Fruit fly (Drosophila melanogaster) whole organism, embryonic: Measurements from ENCODE around the gene VhaAC45RP.
A peak's percentile ranks its signal among the peaks of the same experiment; 100 is the strongest.

ENCODE experiments used
- Bdp1 ChIP-seq: fragments of 200-800 bp; sonication (Bioruptor generic); optimal IDR thresholded peaks from 3 replicates; lab custom pipeline; 2016; ENCODE audit warnings: missing biosample characterization, missing genetic modification characterization
- CG10431 ChIP-seq: fragments of 200-800 bp; sonication (Bioruptor generic); optimal IDR thresholded peaks from 3 replicates; lab custom pipeline; 2018; ENCODE audit warnings: missing biosample characterization, mild to moderate bottlenecking, missing genetic modification characterization
- CG11560 ChIP-seq: fragments of 200-800 bp; sonication (Bioruptor generic); IDR thresholded peaks from 3 replicates; pipeline ENCODE4 v1.3.6; 2022; ENCODE audit warnings: missing biosample characterization, missing genetic modification characterization
- CG11696 ChIP-seq: fragments of 200-800 bp; sonication (Bioruptor generic); IDR thresholded peaks from 2 replicates; pipeline ENCODE4 v1.3.6; 2022; ENCODE audit warnings: missing biosample characterization, missing genetic modification characterization
- CG11723 ChIP-seq: fragments of 200-800 bp; sonication (Bioruptor generic); optimal IDR thresholded peaks from 2 replicates; lab custom pipeline; 2017; ENCODE audit warnings: missing biosample characterization, mild to moderate bottlenecking, missing genetic modification characterization
- CG12236 ChIP-seq: fragments of 200-800 bp; sonication (Bioruptor generic); optimal IDR thresholded peaks from 2 replicates; lab custom pipeline; 2016; ENCODE audit warnings: missing biosample characterization, missing genetic modification characterization
- CG13123 ChIP-seq: fragments of 200-800 bp; sonication (Bioruptor generic); optimal IDR thresholded peaks from 2 replicates; lab custom pipeline; 2016; ENCODE audit warnings: missing biosample characterization, missing genetic modification characterization
- CG13424 ChIP-seq: fragments of 200-800 bp; sonication (Bioruptor generic); optimal IDR thresholded peaks from 2 replicates; lab custom pipeline; 2019; ENCODE audit warnings: missing biosample characterization, mild to moderate bottlenecking, missing genetic modification characterization, moderate library complexity
- CG15479 ChIP-seq: fragments of 200-800 bp; sonication (Bioruptor generic); optimal IDR thresholded peaks from 3 replicates; lab custom pipeline; 2019; ENCODE audit warnings: missing biosample characterization, mild to moderate bottlenecking, missing genetic modification characterization, moderate library complexity
- CG1647 ChIP-seq: fragments of 200-800 bp; sonication (Bioruptor generic); optimal IDR thresholded peaks from 3 replicates; lab custom pipeline; 2016; ENCODE audit warnings: missing biosample characterization, missing genetic modification characterization
- CG17385 ChIP-seq: fragments of 200-800 bp; sonication (Bioruptor generic); optimal IDR thresholded peaks from 3 replicates; lab custom pipeline; 2018; ENCODE audit warnings: missing biosample characterization, mild to moderate bottlenecking, missing genetic modification characterization
- CG2199 ChIP-seq: fragments of 200-800 bp; sonication (Bioruptor generic); IDR thresholded peaks from 3 replicates; pipeline ENCODE4 v1.3.6; 2022; ENCODE audit warnings: missing biosample characterization, missing genetic modification characterization
- CG30403 ChIP-seq: fragments of 200-800 bp; sonication (Bioruptor generic); optimal IDR thresholded peaks from 3 replicates; lab custom pipeline; 2016; ENCODE audit warnings: missing biosample characterization, missing genetic modification characterization
- CG3065 ChIP-seq: fragments of 200-800 bp; sonication (Bioruptor generic); optimal IDR thresholded peaks from 2 replicates; lab custom pipeline; 2016; ENCODE audit warnings: missing biosample characterization, missing genetic modification characterization
- CG3407 ChIP-seq: fragments of 200-800 bp; sonication (Bioruptor generic); optimal IDR thresholded peaks from 2 replicates; lab custom pipeline; 2018; ENCODE audit warnings: missing biosample characterization, mild to moderate bottlenecking, missing genetic modification characterization
- CG4617 ChIP-seq: fragments of 200-800 bp; sonication (Bioruptor generic); optimal IDR thresholded peaks from 3 replicates; lab custom pipeline; 2016; ENCODE audit warnings: missing biosample characterization, missing genetic modification characterization, borderline replicate concordance
- CG4707 ChIP-seq: fragments of 200-800 bp; sonication (Bioruptor generic); optimal IDR thresholded peaks from 2 replicates; lab custom pipeline; 2018; ENCODE audit warnings: missing biosample characterization, mild to moderate bottlenecking, missing genetic modification characterization, moderate library complexity
- CG6791 ChIP-seq: fragments of 200-800 bp; sonication (Bioruptor generic); IDR thresholded peaks from 3 replicates; pipeline ENCODE4 v1.3.6; 2022; ENCODE audit warnings: missing biosample characterization, missing genetic modification characterization; ENCODE audit not compliant: partially characterized antibody
- CG7987 ChIP-seq: fragments of 200-800 bp; sonication (Bioruptor generic); optimal IDR thresholded peaks from 2 replicates; lab custom pipeline; 2018; ENCODE audit warnings: missing biosample characterization, mild to moderate bottlenecking, missing genetic modification characterization, moderate library complexity
- CG8281 ChIP-seq: fragments of 200-800 bp; sonication (Bioruptor generic); optimal IDR thresholded peaks from 2 replicates; lab custom pipeline; 2018; ENCODE audit warnings: missing biosample characterization, mild to moderate bottlenecking, missing genetic modification characterization, moderate library complexity
- CG8388 ChIP-seq: fragments of 200-800 bp; sonication (Bioruptor generic); optimal IDR thresholded peaks from 2 replicates; lab custom pipeline; 2019; ENCODE audit warnings: missing biosample characterization, mild to moderate bottlenecking, missing genetic modification characterization, moderate library complexity
- Dref ChIP-seq: fragments of 200-800 bp; sonication (Bioruptor generic); IDR thresholded peaks from 2 replicates; pipeline ENCODE4 v1.3.6; 2022; ENCODE audit warnings: missing biosample characterization, missing genetic modification characterization
- Hand ChIP-seq: fragments of 200-800 bp; sonication (Bioruptor generic); optimal IDR thresholded peaks from 2 replicates; lab custom pipeline; 2017; ENCODE audit warnings: mild to moderate bottlenecking, missing biosample characterization, missing genetic modification reagents, missing genetic modification characterization
- Max ChIP-seq: fragments of 200-800 bp; sonication (Bioruptor generic); optimal IDR thresholded peaks from 2 replicates; lab custom pipeline; 2016; ENCODE audit warnings: missing biosample characterization, mild to moderate bottlenecking, missing genetic modification characterization
- Mrtf ChIP-seq: fragments of 200-800 bp; sonication (Bioruptor generic); IDR thresholded peaks from 3 replicates; pipeline ENCODE4 v1.3.6; 2022; ENCODE audit warnings: missing biosample characterization, missing genetic modification characterization
- Rx ChIP-seq: fragments of 200-800 bp; sonication (Bioruptor generic); IDR thresholded peaks from 2 replicates; pipeline ENCODE4 v1.3.6; 2022; ENCODE audit warnings: missing biosample characterization, missing genetic modification characterization
- Sox100B ChIP-seq: fragments of 200-800 bp; sonication (Bioruptor generic); optimal IDR thresholded peaks from 3 replicates; lab custom pipeline; 2018; ENCODE audit warnings: missing biosample characterization, mild to moderate bottlenecking, missing genetic modification characterization
- Sry-δ ChIP-seq: fragments of 200-800 bp; sonication (Bioruptor generic); optimal IDR thresholded peaks from 2 replicates; lab custom pipeline; 2016; ENCODE audit warnings: missing biosample characterization, missing genetic modification characterization
- TFAM ChIP-seq: fragments of 200-800 bp; sonication (Bioruptor generic); optimal IDR thresholded peaks from 2 replicates; lab custom pipeline; 2017; ENCODE audit warnings: missing biosample characterization, missing genetic modification characterization, inconsistent platforms
- ac ChIP-seq: fragments of 200-800 bp; sonication (Bioruptor generic); optimal IDR thresholded peaks from 3 replicates; lab custom pipeline; 2017; ENCODE audit warnings: missing biosample characterization, mild to moderate bottlenecking, missing genetic modification characterization
- ap ChIP-seq: fragments of 200-800 bp; sonication (Bioruptor generic); IDR thresholded peaks from 2 replicates; pipeline ENCODE4 v1.3.6; 2022; ENCODE audit warnings: missing biosample characterization, missing genetic modification characterization
- cad ChIP-seq: fragments of >200 bp; optimal IDR thresholded peaks from 2 replicates; lab custom pipeline; 2017; ENCODE audit warnings: missing biosample characterization, missing genetic modification characterization
- ci ChIP-seq: fragments of 200-800 bp; sonication (Bioruptor generic); IDR thresholded peaks from 3 replicates; pipeline ENCODE4 v1.3.6; 2022; ENCODE audit warnings: missing biosample characterization, missing genetic modification characterization
- da ChIP-seq: fragments of 200-800 bp; sonication (Bioruptor generic); optimal IDR thresholded peaks from 2 replicates; lab custom pipeline; 2016; ENCODE audit warnings: missing biosample characterization, missing genetic modification characterization
- dimm ChIP-seq: fragments of 200-800 bp; sonication (Bioruptor generic); IDR thresholded peaks from 2 replicates; pipeline ENCODE4 v1.3.6; 2022; ENCODE audit warnings: missing biosample characterization, missing genetic modification characterization
- dysf ChIP-seq: fragments of 200-800 bp; sonication (Bioruptor generic); IDR thresholded peaks from 3 replicates; pipeline ENCODE4 v1.3.6; 2022; ENCODE audit warnings: missing biosample characterization, missing genetic modification characterization
- fd102C ChIP-seq: fragments of 200-800 bp; sonication (Bioruptor generic); optimal IDR thresholded peaks from 2 replicates; lab custom pipeline; 2018; ENCODE audit warnings: missing biosample characterization, mild to moderate bottlenecking, missing genetic modification characterization, moderate library complexity
- jigr1 ChIP-seq: fragments of 200-800 bp; sonication (Bioruptor generic); IDR thresholded peaks from 3 replicates; pipeline ENCODE4 v1.3.6; 2022; ENCODE audit warnings: missing biosample characterization, missing genetic modification characterization
- prd ChIP-seq, 3 experiments: fragments of >200 bp in 2 of 3; fragments of 200-800 bp in 1 of 3; sonication (Bioruptor generic) in 1 of 3; optimal IDR thresholded peaks in 2 of 3; IDR thresholded peaks in 1 of 3; 2 replicates in 2 of 3; 3 replicates in 1 of 3; pipeline versions ENCODE4 v1.3.6 to Lab custom; 2017 to 2022; ENCODE audit warnings: missing biosample characterization in 1 of 3, missing genetic modification characterization in 1 of 3
- ranshi ChIP-seq: fragments of 200-800 bp; sonication (Bioruptor generic); IDR thresholded peaks from 2 replicates; pipeline ENCODE4 v1.3.6; 2022; ENCODE audit warnings: missing biosample characterization, missing genetic modification characterization
- scrt ChIP-seq: fragments of 200-800 bp; sonication (Bioruptor generic); optimal IDR thresholded peaks from 2 replicates; lab custom pipeline; 2018; ENCODE audit warnings: missing biosample characterization, mild to moderate bottlenecking, missing genetic modification characterization, moderate library complexity
- sens ChIP-seq: fragments of 200-800 bp; sonication (Bioruptor generic); peaks from one replicate; lab custom pipeline; 2016; ENCODE audit warnings: missing biosample characterization, missing genetic modification characterization
- sima ChIP-seq: fragments of 200-800 bp; sonication (Bioruptor generic); optimal IDR thresholded peaks from 2 replicates; lab custom pipeline; 2016; ENCODE audit warnings: missing biosample characterization, missing genetic modification characterization
- sr ChIP-seq: fragments of 200-800 bp; sonication (Bioruptor generic); IDR thresholded peaks from 3 replicates; pipeline ENCODE4 v1.3.6; 2022; ENCODE audit warnings: missing biosample characterization, missing genetic modification characterization
- stwl ChIP-seq: fragments of 200-800 bp; sonication (Bioruptor generic); optimal IDR thresholded peaks from 3 replicates; lab custom pipeline; 2018; ENCODE audit warnings: missing biosample characterization, mild to moderate bottlenecking, missing genetic modification characterization, moderate library complexity
- tap ChIP-seq: fragments of 200-800 bp; optimal IDR thresholded peaks from 3 replicates; lab custom pipeline; 2019; ENCODE audit warnings: missing biosample characterization, mild to moderate bottlenecking, missing genetic modification characterization, moderate library complexity
- wor ChIP-seq: fragments of 200-800 bp; sonication (Bioruptor generic); IDR thresholded peaks from 2 replicates; pipeline ENCODE4 v1.3.6; 2022; ENCODE audit warnings: missing biosample characterization, missing genetic modification characterization
- zen2 ChIP-seq: fragments of 200-800 bp; sonication (Bioruptor generic); IDR thresholded peaks from 3 replicates; pipeline ENCODE4 v1.3.6; 2022; ENCODE audit warnings: missing biosample characterization, missing genetic modification characterization; ENCODE audit not compliant: partially characterized antibody
- zf30C ChIP-seq: fragments of 200-800 bp; sonication (Bioruptor generic); optimal IDR thresholded peaks from 3 replicates; lab custom pipeline; 2018; ENCODE audit warnings: missing biosample characterization, mild to moderate bottlenecking, missing genetic modification characterization

VhaAC45RP gene

DNA sequence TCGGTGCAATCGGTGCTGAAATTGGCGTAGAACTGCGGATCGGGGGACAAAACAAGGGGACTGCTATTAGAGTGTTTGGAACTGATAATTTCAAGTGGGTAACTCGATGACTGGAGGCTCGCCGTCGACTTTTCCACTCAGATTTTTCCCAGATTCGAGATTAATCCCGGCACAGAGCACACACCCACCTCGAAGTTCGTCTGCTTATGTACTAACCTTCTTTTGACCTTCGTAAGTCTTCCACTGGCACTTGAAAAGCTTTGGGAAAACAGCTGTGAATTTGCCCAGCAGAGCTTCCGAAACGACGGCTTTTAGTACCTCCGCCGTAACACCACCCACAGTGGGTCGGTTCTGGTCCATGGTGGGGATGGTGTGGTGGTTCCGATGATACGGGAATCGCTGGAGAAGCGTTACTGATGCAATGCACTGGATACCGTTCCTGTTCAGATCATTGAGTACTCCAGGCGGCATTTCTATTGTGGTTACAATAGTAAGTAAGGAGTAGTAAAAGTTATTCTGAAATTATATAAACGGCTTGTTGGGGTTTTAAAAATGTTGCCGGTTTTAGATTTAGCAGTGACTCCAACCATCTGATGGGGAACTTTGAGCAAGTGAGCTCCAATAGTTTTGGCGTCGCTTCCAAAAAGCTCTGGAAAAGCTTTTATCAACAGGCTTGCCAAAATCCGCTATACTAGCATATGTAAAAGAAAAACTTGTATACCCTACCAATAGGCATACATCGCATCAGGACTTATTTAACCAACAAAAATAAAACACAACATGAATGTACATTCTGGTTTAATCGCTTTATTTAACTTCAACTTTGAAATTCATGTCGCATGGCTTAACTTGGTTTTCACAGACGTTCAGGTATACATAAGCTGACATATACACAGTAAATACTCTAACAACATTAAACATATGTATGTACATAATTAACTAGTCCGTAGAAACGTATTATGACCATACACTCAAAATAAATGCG, 31.9 kb downstream of the VhaAC45RP start, which contains the start of gene Tpi (continued):
- TF ChIP-seq fd102C (no peak), Mrtf (GFP tag; lab: Robert Waterston, UW) (no peak), da (GFP tag; lab: Kevin White, UChicago) (no peak), CG2199 (no peak), sr (GFP tag; lab: Robert Waterston, UW) (peak; percentile 59; the same call in 1 of the 3 replicates), Sry-δ (no peak), dimm (GFP tag; lab: Robert Waterston, UW) (no peak), ci (GFP tag; lab: Robert Waterston, UW) (peak; percentile 72; the same call in 2 of the 3 replicates), wor (GFP tag; lab: Robert Waterston, UW) (no peak), Dref (GFP tag; lab: Robert Waterston, UW) (no peak), CG8388 (no peak), CG12236 (GFP tag; lab: Kevin White, UChicago) (no peak), CG1647 (GFP tag; lab: Kevin White, UChicago) (no peak), CG11560 (tag; lab: Robert Waterston, UW) (no peak), CG15479 (GFP tag; lab: Kevin White, UChicago) (no peak), CG30403 (GFP tag; lab: Kevin White, UChicago) (peak; percentile 33), CG4707 (GFP tag; lab: Kevin White, UChicago) (no peak), ac (GFP tag; lab: Kevin White, UChicago) (no peak), stwl (tag; lab: Kevin White, UChicago) (no peak), CG4617 (GFP tag; lab: Kevin White, UChicago) (no peak), Rx (no peak), CG11723 (no peak), CG13123 (GFP tag; lab: Kevin White, UChicago) (no peak), TFAM (GFP tag; lab: Kevin White, UChicago) (no peak), CG3065 (no peak), zf30C (GFP tag; lab: Kevin White, UChicago) (no peak), dysf (no peak), CG13424 (tag; lab: Kevin White, UChicago) (peak; percentile 38), ap (GFP tag; lab: Robert Waterston, UW) (no peak), tap (tag; lab: Kevin White, UChicago) (no peak), Hand (GFP tag; lab: Kevin White, UChicago) (peak; percentile 18), sens (GFP tag; lab: Kevin White, UChicago) (peak; percentile 52), zen2 (GFP tag; lab: Robert Waterston, UW) (no peak), CG3407 (GFP tag; lab: Kevin White, UChicago) (no peak), cad (GFP tag; lab: Kevin White, UChicago) (no peak), Sox100B (GFP tag; lab: Kevin White, UChicago) (no peak), Max (GFP tag; lab: Kevin White, UChicago) (no peak), CG7987 (GFP tag; lab: Kevin White, UChicago) (no peak), jigr1 (GFP tag; lab: Robert Waterston, UW) (no peak), prd (optimal IDR thresholded peaks at IDR 0.05; lab: Kevin White, UChicago) (no peak), prd (GFP tag; IDR thresholded peaks at IDR 0.05; lab: Robert Waterston, UW) (no peak), CG10431 (GFP tag; lab: Kevin White, UChicago) (no peak), Bdp1 (GFP tag; lab: Kevin White, UChicago) (no peak), CG11696 (GFP tag; lab: Robert Waterston, UW) (no peak), scrt (no peak), CG17385 (GFP tag; lab: Kevin White, UChicago) (peak; percentile 23), CG8281 (tag; lab: Kevin White, UChicago) (no peak), ranshi (GFP tag; lab: Robert Waterston, UW) (no peak), sima (GFP tag; lab: Kevin White, UChicago) (no peak), CG6791 (no peak)
